Worm (Caenorhabditis elegans): Measurements from ENCODE around the gene T27A1.2.

The T27A1.2 gene

DNA sequence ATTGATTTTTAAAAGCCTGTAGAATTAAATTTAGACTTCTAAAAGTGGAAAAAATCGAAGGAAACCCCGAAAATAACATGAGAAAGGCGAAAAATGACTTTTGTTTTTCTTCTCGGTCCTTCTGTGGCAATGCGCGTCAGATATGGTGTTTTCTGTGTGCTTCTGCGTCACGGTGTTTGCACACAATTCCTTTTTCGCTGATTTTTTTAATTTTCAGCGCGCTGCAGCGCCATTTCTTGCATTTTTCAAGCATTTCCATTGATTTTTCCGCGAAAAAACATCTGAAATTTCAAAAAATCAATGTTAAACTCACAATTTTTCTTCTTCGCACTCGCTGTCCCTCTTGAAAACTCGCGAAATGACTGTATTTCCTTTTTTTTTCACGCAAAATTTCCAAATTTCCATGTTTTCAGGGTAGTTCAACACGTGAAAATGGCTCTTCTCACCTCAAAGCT, 43.5 kb upstream of the T27A1.2 start, which contains the start of the genes cdc-37 and W08F4.3 (continued):
- TF ChIP-seq pbrm-1 (GFP tag; IDR thresholded peaks at IDR 0.05): 0 out of 2 replicates have a peak, but pooled peaks have one; percentile 20
- TF ChIP-seq F33H1.4 (GFP tag; IDR thresholded peaks at IDR 0.05): peak; percentile 60; the same call in 1 of the 2 replicates
- TF ChIP-seq nfya-1 (tag; optimal IDR thresholded peaks at IDR 0.05; ENCODE audit: borderline replicate concordance, insufficient read depth): no peak
- TF ChIP-seq ekl-4 (GFP tag; IDR thresholded peaks at IDR 0.05): peak; percentile 27; the same call in 1 of the 2 replicates
- TF ChIP-seq hmg-1.2 (GFP tag; IDR thresholded peaks at IDR 0.05): peak; percentile 36; the same call in 1 of the 2 replicates
- TF ChIP-seq lir-1 (GFP tag; conservative IDR thresholded peaks at IDR 0.05): no peak
- TF ChIP-seq ama-1 (optimal IDR thresholded peaks at IDR 0.05): no peak
- TF ChIP-seq ama-1 (GFP tag; optimal IDR thresholded peaks at IDR 0.05): no peak
- TF ChIP-seq rec-8 (tag; optimal IDR thresholded peaks at IDR 0.05): no peak
- TF ChIP-seq nhr-90 (tag; optimal IDR thresholded peaks at IDR 0.05): no peak
- no peak for TF ChIP-seq lin-35 (GFP tag; optimal IDR thresholded peaks at IDR 0.05)
- TF ChIP-seq unc-62 (GFP tag; optimal IDR thresholded peaks at IDR 0.05): no peak
- no peak for TF ChIP-seq ceh-40 (GFP tag; IDR thresholded peaks at IDR 0.05)
- TF ChIP-seq attf-6 (GFP tag; IDR thresholded peaks at IDR 0.05): no peak
- no peak for TF ChIP-seq egl-44 (GFP tag; IDR thresholded peaks at IDR 0.05)
- no peak for TF ChIP-seq F49E8.2 (tag; optimal IDR thresholded peaks at IDR 0.05; ENCODE audit: insufficient read depth)
- TF ChIP-seq snpc-1.3 (tag; optimal IDR thresholded peaks at IDR 0.05; ENCODE audit: insufficient read depth): peak; percentile 27
- no peak for TF ChIP-seq pha-4 (tag; optimal IDR thresholded peaks at IDR 0.05)
- peak; percentile 72 for TF ChIP-seq D2030.7 (GFP tag; IDR thresholded peaks at IDR 0.05)
- no peak for TF ChIP-seq bed-2 (GFP tag; IDR thresholded peaks at IDR 0.05)
- TF ChIP-seq madf-8 (GFP tag; conservative IDR thresholded peaks at IDR 0.05): peak; percentile 75
- peak; percentile 24; the same call in 1 of the 2 replicates for TF ChIP-seq dox-1 (GFP tag; IDR thresholded peaks at IDR 0.05)
- peak; percentile 37 for TF ChIP-seq lsl-1 (GFP tag; optimal IDR thresholded peaks at IDR 0.05)
- peak; percentile 57 for TF ChIP-seq xnd-1 (tag; optimal IDR thresholded peaks at IDR 0.05)

DNA sequence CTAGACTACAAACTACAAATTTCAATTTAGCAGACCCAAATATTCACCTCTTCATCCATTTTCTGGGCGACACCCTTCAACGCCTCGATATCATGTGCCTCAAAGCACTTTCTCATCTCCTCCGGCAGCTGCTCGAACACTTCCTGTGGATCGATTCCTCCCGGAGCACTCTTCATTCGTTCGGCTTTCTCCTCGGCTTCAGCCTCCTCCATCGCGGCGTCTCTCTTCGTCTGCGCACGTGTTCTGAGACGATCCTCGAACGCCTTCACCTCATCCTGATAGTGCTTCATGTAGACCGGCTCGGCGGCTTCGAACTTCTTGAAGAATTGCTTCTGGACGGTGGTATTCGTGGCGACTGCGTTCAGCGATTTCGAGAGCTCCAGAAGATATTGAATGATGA, 42.1 kb upstream of the T27A1.2 start:
- TF ChIP-seq snpc-3.4 (tag; optimal IDR thresholded peaks at IDR 0.05): no peak
- no peak for TF ChIP-seq Y79H2A.3 (GFP tag; conservative IDR thresholded peaks at IDR 0.05)
- peak; percentile 33; the same call in 1 of the 2 replicates for TF ChIP-seq zfh-2 (GFP tag; conservative IDR thresholded peaks at IDR 0.05)
- TF ChIP-seq lin-26 (GFP tag; IDR thresholded peaks at IDR 0.05): 0 out of 2 replicates have a peak, but pooled peaks have one; percentile 3

DNA sequence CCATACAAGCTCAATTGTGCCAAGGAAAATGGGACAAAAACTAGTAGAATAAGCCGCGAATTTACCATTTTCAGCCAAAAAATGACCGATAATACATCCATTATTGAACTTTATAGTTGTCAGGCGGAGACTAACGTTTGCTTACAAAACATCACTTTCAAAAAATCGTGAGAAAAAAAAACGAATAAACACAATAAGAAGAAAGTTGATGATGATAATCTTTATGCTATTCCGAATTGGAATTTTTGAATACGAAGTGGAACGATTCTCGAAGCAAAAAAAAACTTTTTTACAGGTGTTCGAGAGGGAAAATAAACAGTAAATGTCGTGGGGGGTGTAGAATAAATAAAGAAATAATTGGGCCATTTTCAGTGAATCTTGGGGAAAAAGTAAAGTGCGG, 41.0 kb upstream of the T27A1.2 start, which contains the start of gene W08F4.7:
Gene W08F4.7 (minus strand): TSS at position 101 of the 400 bp plus-strand sequence.
- TF ChIP-seq ceh-58 (GFP tag; IDR thresholded peaks at IDR 0.05): no peak
- TF ChIP-seq Y56A3A.18 (GFP tag; IDR thresholded peaks at IDR 0.05): no peak
- TF ChIP-seq mxl-1 (tag; optimal IDR thresholded peaks at IDR 0.05): no peak
- TF ChIP-seq mes-4 (tag; optimal IDR thresholded peaks at IDR 0.05): no peak
- TF ChIP-seq him-1 (tag; optimal IDR thresholded peaks at IDR 0.05): no peak
- no peak for TF ChIP-seq F10E7.11 (tag; optimal IDR thresholded peaks at IDR 0.05)
- TF ChIP-seq F22D6.2 (tag; optimal IDR thresholded peaks at IDR 0.05): no peak
- TF ChIP-seq T26A5.8 (tag; optimal IDR thresholded peaks at IDR 0.05): no peak
- TF ChIP-seq snpc-4 (GFP tag; optimal IDR thresholded peaks at IDR 0.05): no peak
- TF ChIP-seq snpc-4 (tag; optimal IDR thresholded peaks at IDR 0.05): no peak
- no peak for TF ChIP-seq zfh-2 (GFP tag; conservative IDR thresholded peaks at IDR 0.05)
- no peak for TF ChIP-seq repo-1 (tag; optimal IDR thresholded peaks at IDR 0.05)
- no peak for TF ChIP-seq mcd-1 (GFP tag; IDR thresholded peaks at IDR 0.05)
- TF ChIP-seq nfya-2 (GFP tag; IDR thresholded peaks at IDR 0.05): no peak
- TF ChIP-seq lir-1 (GFP tag; conservative IDR thresholded peaks at IDR 0.05): no peak
- TF ChIP-seq hrde-1 (tag; optimal IDR thresholded peaks at IDR 0.05; ENCODE audit: borderline replicate concordance): peak; percentile 42
- no peak for TF ChIP-seq pha-4 (tag; optimal IDR thresholded peaks at IDR 0.05)
- TF ChIP-seq Y95B8A.8 (GFP tag; IDR thresholded peaks at IDR 0.05): no peak
- TF ChIP-seq die-1 (tag; optimal IDR thresholded peaks at IDR 0.05): no peak
- 0 out of 2 replicates have a peak, but pooled peaks have one; percentile 1 for TF ChIP-seq madf-6 (GFP tag; IDR thresholded peaks at IDR 0.05)
- no peak for TF ChIP-seq nhr-179 (tag; optimal IDR thresholded peaks at IDR 0.05)
- TF ChIP-seq hmg-20 (GFP tag; IDR thresholded peaks at IDR 0.05): no peak

Data from whole organism, young adult.